Fruit fly (Drosophila melanogaster) S2 (cell line): ENCODE measurements around the gene CG3513.

Source experiments
- CG8478 ChIP-seq: fragments of >200 bp; optimal IDR thresholded peaks from 2 replicates; lab custom pipeline; 2018
- CTCF ChIP-seq, 2 experiments: fragments of >200 bp; optimal IDR thresholded peaks; 2 replicates each; lab custom pipeline; 2018

DNA sequence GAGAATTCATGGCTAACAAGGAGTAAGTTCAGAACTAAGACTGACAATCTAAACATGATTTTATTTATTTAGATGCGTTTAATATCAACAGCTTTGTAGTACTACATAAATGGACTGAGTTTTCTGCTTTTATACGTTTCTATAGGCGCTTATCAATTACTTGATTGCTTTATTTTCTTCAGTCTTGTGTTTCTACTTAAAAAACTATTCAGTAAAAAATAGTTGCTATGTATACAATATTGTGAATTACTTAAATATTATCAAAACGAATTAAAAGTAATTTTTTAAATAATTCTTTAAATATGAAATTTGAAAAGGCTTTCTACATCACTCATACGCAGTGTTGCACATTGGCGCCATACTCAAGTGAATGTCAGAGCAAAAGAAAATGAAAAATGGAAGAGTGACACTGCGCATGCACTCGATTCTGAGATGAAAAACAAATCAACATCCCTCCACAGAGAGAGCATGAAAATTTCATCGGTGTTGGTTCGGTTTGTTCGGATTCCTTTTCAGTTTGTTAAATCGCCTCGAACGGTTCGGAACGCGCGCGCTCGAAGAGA lies 24.8 kb upstream of the CG3513 start, which contains the start of the genes lectin-24A and Shaw:
- TF ChIP-seq CTCF (optimal IDR thresholded peaks at IDR 0.05; lab: Kevin White, UChicago) (no peak), CG8478 (lab: Kevin White, UChicago) (no peak)
